Fruit fly (Drosophila melanogaster) whole organism, pupa: ENCODE data around the gene Vta1.
A peak's percentile ranks its signal among the peaks of the same experiment; 100 is the strongest.

ENCODE experiments used
- CG13204 ChIP-seq: fragments of 200-800 bp; sonication (Bioruptor generic); optimal IDR thresholded peaks from 2 replicates; lab custom pipeline; 2018; ENCODE audit warnings: missing biosample characterization, mild to moderate bottlenecking, missing genetic modification characterization, moderate library complexity
- CG32121 ChIP-seq: fragments of 200-800 bp; sonication (Bioruptor generic); IDR thresholded peaks from 2 replicates; pipeline ENCODE4 v1.3.6; 2022; ENCODE audit warnings: missing biosample characterization, missing genetic modification characterization
- CG34367 ChIP-seq: fragments of 200-800 bp; sonication (Bioruptor generic); optimal IDR thresholded peaks from 2 replicates; lab custom pipeline; 2018; ENCODE audit warnings: missing biosample characterization, mild to moderate bottlenecking, missing genetic modification characterization
- CG8301 ChIP-seq: fragments of 200-800 bp; sonication (Bioruptor generic); optimal IDR thresholded peaks from 2 replicates; lab custom pipeline; 2018; ENCODE audit warnings: missing biosample characterization, mild to moderate bottlenecking, missing genetic modification characterization
- gl ChIP-seq: fragments of 200-800 bp; sonication (Bioruptor generic); optimal IDR thresholded peaks from 2 replicates; lab custom pipeline; 2018; ENCODE audit warnings: missing biosample characterization, mild to moderate bottlenecking, missing genetic modification characterization

- TF ChIP-seq CG34367 (tag; lab: Kevin White, UChicago) = no peak
- peak; percentile 42 for TF ChIP-seq CG8301 (tag; lab: Kevin White, UChicago)
- peak; percentile 45; the same call in 1 of the 2 replicates for TF ChIP-seq CG32121 (GFP tag; lab: Robert Waterston, UW)
- no peak for TF ChIP-seq gl
- TF ChIP-seq CG13204 (GFP tag; lab: Kevin White, UChicago) = no peak
Observed at dm6 chr3L:1609611-1610010, 43.1 kb downstream of the Vta1 start.
